Worm (Caenorhabditis elegans) whole organism, L1 larva: ENCODE results near the gene sre-36.

Experiments used
- C16A3.4 ChIP-seq: fragments of 150-350 bp; optimal IDR thresholded peaks from 2 replicates; lab custom pipeline; 2014; ENCODE audit warnings: missing biosample characterization, missing genetic modification characterization
- C34B4.2 ChIP-seq: sonication (generic microtip); optimal IDR thresholded peaks from 2 replicates; lab custom pipeline; 2017; ENCODE audit warnings: mild to moderate bottlenecking, missing genetic modification characterization, missing compliant biosample characterization
- Y116A8C.19 ChIP-seq: sonication (generic microtip); optimal IDR thresholded peaks from 2 replicates; lab custom pipeline; 2016; ENCODE audit warnings: missing compliant biosample characterization, missing genetic modification characterization, borderline replicate concordance
- aha-1 ChIP-seq: fragments of 150-350 bp; optimal IDR thresholded peaks from 2 replicates; lab custom pipeline; 2014; ENCODE audit warnings: missing biosample characterization, missing genetic modification characterization
- alr-1 ChIP-seq: fragments of 200-800 bp; sonication (Bioruptor generic); optimal IDR thresholded peaks from 2 replicates; lab custom pipeline; 2018; ENCODE audit warnings: borderline replicate concordance, mild to moderate bottlenecking, missing genetic modification characterization, missing compliant biosample characterization
- ceh-63 ChIP-seq: fragments of 200-800 bp; sonication (Bioruptor generic); optimal IDR thresholded peaks from 2 replicates; lab custom pipeline; 2018; ENCODE audit warnings: mild to moderate bottlenecking, missing genetic modification characterization, missing compliant biosample characterization
- ceh-8 ChIP-seq: fragments of 200-800 bp; sonication (Bioruptor generic); optimal IDR thresholded peaks from 2 replicates; lab custom pipeline; 2018; ENCODE audit warnings: mild to moderate bottlenecking, missing genetic modification characterization, moderate library complexity, missing compliant biosample characterization
- ceh-82 ChIP-seq, 3 experiments: fragments of 150-350 bp in 1 of 3; sonication (generic microtip) in 2 of 3; optimal IDR thresholded peaks; 2 replicates each; lab custom pipeline; 2014 to 2017; ENCODE audit warnings: missing biosample characterization in 3 of 3, missing genetic modification characterization in 3 of 3
- ceh-88 ChIP-seq: fragments of 200-800 bp; sonication (Bioruptor generic); IDR thresholded peaks from 2 replicates; pipeline ENCODE4 v1.3.6; 2022; ENCODE audit warnings: missing genetic modification characterization, missing compliant biosample characterization
- ces-1 ChIP-seq: fragments of 150-350 bp; optimal IDR thresholded peaks from 2 replicates; lab custom pipeline; 2014; ENCODE audit warnings: missing biosample characterization, missing genetic modification reagents, missing genetic modification characterization
- efl-1 ChIP-seq, 4 experiments: fragments of 150-350 bp; optimal IDR thresholded peaks in 3 of 4; peaks in 1 of 4; 1 replicate in 1 of 4; 2 replicates in 3 of 4; lab custom pipeline; 2014; ENCODE audit warnings: missing biosample characterization in 2 of 4, missing genetic modification characterization in 2 of 4, missing genetic modification reagents in 2 of 4
- efl-3 ChIP-seq: fragments of 200-800 bp; sonication (Bioruptor generic); optimal IDR thresholded peaks from 2 replicates; lab custom pipeline; 2018; ENCODE audit warnings: mild to moderate bottlenecking, missing genetic modification characterization, missing compliant biosample characterization
- egl-27 ChIP-seq, 2 experiments: fragments of 150-350 bp in 1 of 2; sonication (generic microtip); optimal IDR thresholded peaks; 3 replicates each; lab custom pipeline; 2017 to 2018; ENCODE audit warnings: missing biosample characterization in 2 of 2, missing genetic modification characterization in 2 of 2, missing genetic modification reagents in 2 of 2
- elt-2 ChIP-seq: sonication (generic microtip); optimal IDR thresholded peaks from 2 replicates; lab custom pipeline; 2016; ENCODE audit warnings: missing genetic modification characterization, mild to moderate bottlenecking, inconsistent platforms, missing compliant biosample characterization, missing genetic modification reagents
- elt-3 ChIP-seq, 6 experiments: fragments of 150-350 bp in 1 of 6; sonication (generic microtip); optimal IDR thresholded peaks; 2 replicates each; lab custom pipeline; 2017 to 2018; ENCODE audit warnings: missing biosample characterization in 6 of 6, missing genetic modification characterization in 6 of 6, inconsistent platforms in 1 of 6
- ets-5 ChIP-seq: fragments of 200-800 bp; sonication (Bioruptor generic); IDR thresholded peaks from 2 replicates; pipeline ENCODE4 v1.3.6; 2022; ENCODE audit warnings: missing genetic modification characterization, missing compliant biosample characterization
- fkh-4 ChIP-seq: sonication (generic microtip); optimal IDR thresholded peaks from 2 replicates; lab custom pipeline; 2016; ENCODE audit warnings: missing compliant biosample characterization, missing genetic modification characterization, borderline replicate concordance
- grh-1 ChIP-seq: fragments of 200-800 bp; sonication (Bioruptor generic); IDR thresholded peaks from 2 replicates; pipeline ENCODE4 v1.3.6; 2022; ENCODE audit warnings: missing genetic modification reagents, missing genetic modification characterization, missing compliant biosample characterization
- hlh-17 ChIP-seq: fragments of 200-800 bp; sonication (Bioruptor generic); optimal IDR thresholded peaks from 2 replicates; lab custom pipeline; 2018; ENCODE audit warnings: missing genetic modification characterization, mild to moderate bottlenecking, missing compliant biosample characterization, moderate library complexity, borderline replicate concordance
- hlh-4 ChIP-seq: sonication (generic microtip); optimal IDR thresholded peaks from 2 replicates; lab custom pipeline; 2016; ENCODE audit warnings: mild to moderate bottlenecking, missing genetic modification characterization, missing compliant biosample characterization
- hpl-2 ChIP-seq: fragments of 150-350 bp; optimal IDR thresholded peaks from 2 replicates; lab custom pipeline; 2014; ENCODE audit warnings: missing biosample characterization, missing genetic modification reagents, missing genetic modification characterization
- jun-1 ChIP-seq: fragments of 150-350 bp; optimal IDR thresholded peaks from 2 replicates; lab custom pipeline; 2014; ENCODE audit warnings: missing biosample characterization, missing genetic modification reagents, missing genetic modification characterization
- lin-14 ChIP-seq: fragments of 200-800 bp; sonication (Bioruptor generic); optimal IDR thresholded peaks from 2 replicates; lab custom pipeline; 2018; ENCODE audit warnings: mild to moderate bottlenecking, missing genetic modification characterization, moderate library complexity, missing compliant biosample characterization
- lin-35 ChIP-seq, 2 experiments: fragments of 150-350 bp; optimal IDR thresholded peaks; 2 replicates each; lab custom pipeline; 2014; ENCODE audit warnings: missing biosample characterization in 2 of 2, missing genetic modification characterization in 2 of 2, missing genetic modification reagents in 2 of 2
- mdl-1 ChIP-seq, 2 experiments: fragments of 150-350 bp; optimal IDR thresholded peaks; 2 replicates each; lab custom pipeline; 2014 to 2017; ENCODE audit warnings: missing biosample characterization in 2 of 2, missing genetic modification characterization in 2 of 2, inconsistent platforms in 1 of 2
- mep-1 ChIP-seq: fragments of 150-350 bp; optimal IDR thresholded peaks from 2 replicates; lab custom pipeline; 2014; ENCODE audit warnings: missing biosample characterization, missing genetic modification characterization
- nhr-11 ChIP-seq: fragments of 150-350 bp; optimal IDR thresholded peaks from 2 replicates; lab custom pipeline; 2014; ENCODE audit warnings: missing biosample characterization, missing genetic modification characterization
- nhr-19 ChIP-seq: fragments of 200-800 bp; sonication (Bioruptor generic); conservative IDR thresholded peaks from 2 replicates; pipeline ENCODE4 v1.3.6; 2022; ENCODE audit warnings: missing genetic modification characterization, missing compliant biosample characterization
- nhr-20 ChIP-seq: sonication (generic microtip); optimal IDR thresholded peaks from 2 replicates; lab custom pipeline; 2016; ENCODE audit warnings: mild to moderate bottlenecking, missing genetic modification characterization, missing compliant biosample characterization
- nhr-237 ChIP-seq: fragments of 150-350 bp; optimal IDR thresholded peaks from 2 replicates; lab custom pipeline; 2014; ENCODE audit warnings: missing biosample characterization, missing genetic modification characterization
- nhr-28 ChIP-seq: fragments of 150-350 bp; optimal IDR thresholded peaks from 2 replicates; lab custom pipeline; 2014; ENCODE audit warnings: missing biosample characterization, missing genetic modification characterization
- nhr-47 ChIP-seq: sonication (generic microtip); optimal IDR thresholded peaks from 2 replicates; lab custom pipeline; 2016; ENCODE audit warnings: mild to moderate bottlenecking, missing genetic modification characterization, moderate library complexity, missing compliant biosample characterization
- nhr-71 ChIP-seq: sonication (generic microtip); optimal IDR thresholded peaks from 2 replicates; lab custom pipeline; 2016; ENCODE audit warnings: mild to moderate bottlenecking, missing genetic modification characterization, moderate library complexity, missing compliant biosample characterization
- nhr-85 ChIP-seq: sonication (generic microtip); peaks from one replicate; lab custom pipeline; 2016; ENCODE audit warnings: missing genetic modification characterization, inconsistent platforms, missing compliant biosample characterization
- nhr-90 ChIP-seq: sonication (generic microtip); optimal IDR thresholded peaks from 2 replicates; lab custom pipeline; 2016; ENCODE audit warnings: mild to moderate bottlenecking, missing genetic modification characterization, missing compliant biosample characterization; ENCODE audit not compliant: poor library complexity
- pag-3 ChIP-seq: sonication (generic microtip); optimal IDR thresholded peaks from 2 replicates; lab custom pipeline; 2017; ENCODE audit warnings: missing genetic modification characterization, mild to moderate bottlenecking, missing compliant biosample characterization, antibody characterized with exemption, borderline replicate concordance; ENCODE audit not compliant: insufficient read depth
- pax-3 ChIP-seq: fragments of 200-800 bp; sonication (Bioruptor generic); optimal IDR thresholded peaks from 2 replicates; lab custom pipeline; 2018; ENCODE audit warnings: mild to moderate bottlenecking, missing genetic modification characterization, moderate library complexity, missing compliant biosample characterization
- pqm-1 ChIP-seq: sonication (generic microtip); optimal IDR thresholded peaks from 3 replicates; lab custom pipeline; 2017; ENCODE audit warnings: missing biosample characterization, missing genetic modification characterization
- rnt-1 ChIP-seq: sonication (generic microtip); optimal IDR thresholded peaks from 2 replicates; lab custom pipeline; 2016; ENCODE audit warnings: mild to moderate bottlenecking, missing genetic modification characterization, moderate library complexity, missing compliant biosample characterization
- skn-1 ChIP-seq: fragments of 150-350 bp; optimal IDR thresholded peaks from 2 replicates; lab custom pipeline; 2014; ENCODE audit warnings: missing biosample characterization, missing genetic modification characterization
- sptf-1 ChIP-seq: fragments of 150-350 bp; optimal IDR thresholded peaks from 2 replicates; lab custom pipeline; 2014; ENCODE audit warnings: missing biosample characterization, missing genetic modification characterization
- sup-37 ChIP-seq: fragments of 200-800 bp; sonication (Bioruptor generic); optimal IDR thresholded peaks from 2 replicates; lab custom pipeline; 2018; ENCODE audit warnings: mild to moderate bottlenecking, missing genetic modification characterization, missing compliant biosample characterization
- tbx-2 ChIP-seq: sonication (generic microtip); optimal IDR thresholded peaks from 2 replicates; lab custom pipeline; 2016; ENCODE audit warnings: missing genetic modification characterization, missing compliant biosample characterization
- tlp-1 ChIP-seq: fragments of 150-350 bp; optimal IDR thresholded peaks from 2 replicates; lab custom pipeline; 2014; ENCODE audit warnings: missing biosample characterization, missing genetic modification characterization
- unc-130 ChIP-seq: fragments of 150-350 bp; optimal IDR thresholded peaks from 2 replicates; lab custom pipeline; 2017; ENCODE audit warnings: missing biosample characterization, missing genetic modification characterization, inconsistent platforms
- unc-62 ChIP-seq: fragments of 150-350 bp; optimal IDR thresholded peaks from 2 replicates; lab custom pipeline; 2014; ENCODE audit warnings: missing biosample characterization, missing genetic modification reagents, missing genetic modification characterization
- unc-86 ChIP-seq: sonication (generic microtip); optimal IDR thresholded peaks from 2 replicates; lab custom pipeline; 2016; ENCODE audit warnings: missing genetic modification characterization, missing compliant biosample characterization
- vab-15 ChIP-seq: sonication (generic microtip); optimal IDR thresholded peaks from 2 replicates; lab custom pipeline; 2017; ENCODE audit warnings: missing genotype, mild to moderate bottlenecking, missing genetic modification characterization, missing compliant biosample characterization
- xbp-1 ChIP-seq: sonication (generic microtip); optimal IDR thresholded peaks from 2 replicates; lab custom pipeline; 2016; ENCODE audit warnings: missing genetic modification characterization, missing compliant biosample characterization
- zag-1 ChIP-seq: fragments of 150-350 bp; optimal IDR thresholded peaks from 2 replicates; lab custom pipeline; 2014; ENCODE audit warnings: missing biosample characterization, missing genetic modification characterization
- ztf-11 ChIP-seq, 2 experiments: sonication (generic microtip); optimal IDR thresholded peaks; 2 replicates each; lab custom pipeline; 2016 to 2017; ENCODE audit warnings: missing genetic modification characterization in 2 of 2, missing biosample characterization in 1 of 2, missing compliant biosample characterization in 1 of 2

Gene sre-36

ce11 chrV:16355941-16356340 is 43.5 kb upstream of the sre-36 start (continued):
- TF ChIP-seq unc-86, result peak; percentile 89
- no peak for TF ChIP-seq C34B4.2
- peak; percentile 67 to 92 for TF ChIP-seq mdl-1 (tag; optimal IDR thresholded peaks at IDR 0.05; lab: Kevin White, UChicago)
- peak; percentile 60 for TF ChIP-seq nhr-237 (tag; lab: Kevin White, UChicago)
- peak; percentile 87 for TF ChIP-seq elt-2
- TF ChIP-seq mep-1 (tag; lab: Kevin White, UChicago), result peak; percentile 77
- TF ChIP-seq nhr-47 (tag; lab: Kevin White, UChicago), result peak; percentile 91
- peak; percentile 83 for TF ChIP-seq nhr-90 (tag; lab: Kevin White, UChicago)
- TF ChIP-seq zag-1 (tag; lab: Kevin White, UChicago), result no peak
- TF ChIP-seq nhr-85 (tag; lab: Kevin White, UChicago), result peak; percentile 95
- no peak for TF ChIP-seq Y116A8C.19 (tag; lab: Kevin White, UChicago)
- TF ChIP-seq alr-1, result no peak
- TF ChIP-seq nhr-19 (GFP tag; lab: Robert Waterston, UW), result peak; percentile 84
- TF ChIP-seq C16A3.4 (tag; lab: Kevin White, UChicago), result peak; percentile 73
- peak; percentile 5 for TF ChIP-seq nhr-11 (tag; lab: Kevin White, UChicago)
- peak; percentile 83 for TF ChIP-seq jun-1
- peak; percentile 72 to 85 for TF ChIP-seq lin-35 (GFP tag; optimal IDR thresholded peaks at IDR 0.05; lab: Kevin White, UChicago)
- no peak for TF ChIP-seq aha-1 (tag; lab: Kevin White, UChicago)
- no peak for TF ChIP-seq nhr-28
- no peak for TF ChIP-seq hlh-17 (GFP tag; lab: Kevin White, UChicago)
- no peak for TF ChIP-seq grh-1 (GFP tag; lab: Robert Waterston, UW)
- peak; percentile 83 for TF ChIP-seq xbp-1 (tag; lab: Kevin White, UChicago)
- no peak for TF ChIP-seq vab-15 (tag; lab: Kevin White, UChicago)
- TF ChIP-seq sup-37 (GFP tag; lab: Kevin White, UChicago), result peak; percentile 61
- peak; percentile 98 for TF ChIP-seq lin-14 (GFP tag; lab: Kevin White, UChicago)
- peak; percentile 95 for TF ChIP-seq nhr-20 (tag; lab: Kevin White, UChicago)
- TF ChIP-seq egl-27 (tag; optimal IDR thresholded peaks at IDR 0.05; lab: Kevin White, UChicago), result peak; percentile 42 to 83
- TF ChIP-seq sptf-1 (tag; lab: Kevin White, UChicago), result no peak
- TF ChIP-seq pqm-1 (tag; lab: Kevin White, UChicago), result no peak
- peak in 3 of 6 experiments; percentile 75 to 83 (median 81) for TF ChIP-seq elt-3 (tag; optimal IDR thresholded peaks at IDR 0.05; lab: Kevin White, UChicago)
- TF ChIP-seq hpl-2 (GFP tag; lab: Kevin White, UChicago), result no peak
- no peak for TF ChIP-seq tlp-1 (tag; lab: Kevin White, UChicago)
- peak; percentile 60 for TF ChIP-seq ceh-8 (GFP tag; lab: Kevin White, UChicago)
- TF ChIP-seq pax-3, result peak; percentile 76
- TF ChIP-seq fkh-4, result no peak
- peak in 1 of 2 experiments; percentile 67 for TF ChIP-seq ztf-11 (tag; optimal IDR thresholded peaks at IDR 0.05; lab: Kevin White, UChicago)
- TF ChIP-seq ces-1, result no peak
- TF ChIP-seq tbx-2 (tag; lab: Kevin White, UChicago), result peak; percentile 90
- TF ChIP-seq hlh-4 (tag; lab: Kevin White, UChicago), result no peak
- TF ChIP-seq ets-5 (GFP tag; lab: Robert Waterston, UW), result no peak
- TF ChIP-seq ceh-88 (GFP tag; lab: Robert Waterston, UW), result peak; percentile 68
- peak; percentile 89 for TF ChIP-seq skn-1
- peak; percentile 84 to 93 for TF ChIP-seq efl-1 (optimal IDR thresholded peaks at IDR 0.05; lab: Kevin White, UChicago)
- peak; percentile 57 to 96 for TF ChIP-seq efl-1 (GFP tag; optimal IDR thresholded peaks at IDR 0.05 in 1 of 2; lab: Kevin White, UChicago)
- no peak for TF ChIP-seq unc-62 (GFP tag; lab: Kevin White, UChicago)
- no peak for TF ChIP-seq efl-3 (GFP tag; lab: Kevin White, UChicago)
- peak; percentile 82 to 91 (median 85) for TF ChIP-seq ceh-82 (tag; optimal IDR thresholded peaks at IDR 0.05; lab: Kevin White, UChicago)
- TF ChIP-seq rnt-1 (tag; lab: Kevin White, UChicago), result peak; percentile 86
- TF ChIP-seq unc-130 (tag; lab: Kevin White, UChicago), result no peak
- no peak for TF ChIP-seq ceh-63
- TF ChIP-seq nhr-71 (tag; lab: Kevin White, UChicago), result peak; percentile 97
- TF ChIP-seq pag-3, result no peak
